Worm (Caenorhabditis elegans) whole organism, midembryonic: ENCODE measurements around the gene nlp-76.

ENCODE experiments used
- cog-1 ChIP-seq: sonication (generic microtip); optimal IDR thresholded peaks from 2 replicates; lab custom pipeline; 2016; ENCODE audit warnings: missing genetic modification characterization, missing compliant biosample characterization
- flt-1 ChIP-seq: fragments of 200-800 bp; sonication (Bioruptor generic); IDR thresholded peaks from 2 replicates; pipeline ENCODE4 v1.3.6; 2022; ENCODE audit warnings: missing genetic modification characterization, missing compliant biosample characterization
- med-1 ChIP-seq: sonication (generic microtip); optimal IDR thresholded peaks from 2 replicates; lab custom pipeline; 2017; ENCODE audit warnings: missing genetic modification characterization, mild to moderate bottlenecking, missing compliant biosample characterization, antibody characterized with exemption, missing genetic modification reagents; ENCODE audit not compliant: insufficient read depth
- tab-1 ChIP-seq: fragments of 200-800 bp; sonication (Bioruptor generic); IDR thresholded peaks from 2 replicates; pipeline ENCODE4 v1.3.6; 2022; ENCODE audit warnings: missing genetic modification characterization, missing compliant biosample characterization
- ztf-29 ChIP-seq: fragments of 200-800 bp; sonication (Bioruptor generic); IDR thresholded peaks from 2 replicates; pipeline ENCODE4 v1.3.6; 2022; ENCODE audit warnings: missing genetic modification reagents, missing genetic modification characterization, missing compliant biosample characterization

DNA sequence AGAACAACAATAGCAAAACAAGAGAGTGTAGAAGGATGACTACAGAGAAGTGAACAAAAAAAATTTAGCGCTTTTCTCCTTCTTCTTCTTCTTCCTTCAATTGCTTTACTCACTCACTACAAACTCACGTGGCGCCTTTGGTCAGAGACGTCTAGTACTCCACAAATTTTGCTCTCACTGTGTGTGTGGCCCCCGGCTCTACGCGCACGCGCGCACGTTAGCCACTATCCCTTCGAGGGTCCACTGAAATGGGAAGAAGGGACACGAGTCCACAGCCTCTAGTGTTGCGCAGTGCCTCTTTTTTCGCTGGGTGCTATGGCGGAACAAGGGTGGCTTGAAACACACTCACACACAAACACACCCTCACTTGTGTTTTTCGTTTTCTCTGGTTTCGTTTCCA lies 34.4 kb downstream of the nlp-76 start:
- 0 out of 2 replicates have a peak, but pooled peaks have one; percentile 58 for TF ChIP-seq tab-1 (GFP tag; lab: Robert Waterston, UW)
- no peak for TF ChIP-seq med-1 (GFP tag; lab: Kevin White, UChicago)
- no peak for TF ChIP-seq cog-1 (tag; lab: Kevin White, UChicago)
- no peak for TF ChIP-seq flt-1 (GFP tag; lab: Robert Waterston, UW)
- TF ChIP-seq ztf-29 (GFP tag; lab: Robert Waterston, UW): no peak
